Fruit fly (Drosophila melanogaster) Kc167 (cell line): ENCODE results near the gene Gr64d.

Experiments
- Myc ChIP-seq: fragments of >200 bp; optimal IDR thresholded peaks from 2 replicates; lab custom pipeline; 2017; ENCODE audit warnings: missing external identifiers
- Sin3A ChIP-seq: fragments of >200 bp; optimal IDR thresholded peaks from 2 replicates; lab custom pipeline; 2018; ENCODE audit warnings: missing external identifiers
- h ChIP-seq: fragments of >200 bp; optimal IDR thresholded peaks from 3 replicates; lab custom pipeline; 2018; ENCODE audit warnings: missing external identifiers
- insv ChIP-seq: fragments of >200 bp; optimal IDR thresholded peaks from 3 replicates; lab custom pipeline; 2018; ENCODE audit warnings: missing external identifiers
- psq ChIP-seq: fragments of >200 bp; optimal IDR thresholded peaks from 2 replicates; lab custom pipeline; 2017; ENCODE audit warnings: missing external identifiers
- ttk ChIP-seq: sonication (Bioruptor generic); optimal IDR thresholded peaks from 2 replicates; lab custom pipeline; 2017; ENCODE audit warnings: missing external identifiers

Gene Gr64d

DNA sequence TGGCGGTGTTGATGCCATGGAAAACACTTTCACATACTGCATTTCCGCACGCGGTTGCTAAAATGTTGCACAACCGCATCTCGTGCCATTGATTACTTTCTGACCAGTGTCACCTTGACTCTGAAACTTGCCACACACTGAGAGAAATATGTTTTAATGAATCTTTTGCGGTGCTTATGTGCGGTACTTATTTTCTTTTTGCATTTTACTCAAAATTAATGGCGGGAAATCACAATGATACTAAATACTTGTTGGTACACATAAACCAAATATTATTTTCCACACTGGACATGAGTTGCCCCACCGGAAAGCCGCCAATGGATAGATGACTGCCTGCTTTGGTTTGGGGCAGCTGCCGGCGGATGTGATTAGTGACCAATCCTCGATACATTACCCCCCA lies 24.9 kb downstream of the Gr64d start:
- TF ChIP-seq ttk (lab: Kevin White, UChicago) (no peak), insv (lab: Kevin White, UChicago) (no peak), Myc (lab: Kevin White, UChicago) (no peak), h (no peak), psq (lab: Kevin White, UChicago) (no peak), Sin3A (lab: Kevin White, UChicago) (no peak)

- no peak for TF ChIP-seq h
- TF ChIP-seq psq (lab: Kevin White, UChicago): no peak
- TF ChIP-seq insv (lab: Kevin White, UChicago): no peak
- no peak for TF ChIP-seq Sin3A (lab: Kevin White, UChicago)
- TF ChIP-seq Myc (lab: Kevin White, UChicago): no peak
- TF ChIP-seq ttk (lab: Kevin White, UChicago): no peak
Measured at dm6 chr3L:4059293-4059820, 27.5 kb downstream of the Gr64d start, which contains the start of gene Ugt305A1. Gene Ugt305A1, plus strand, starts transcription at chr3L:4059770.

DNA sequence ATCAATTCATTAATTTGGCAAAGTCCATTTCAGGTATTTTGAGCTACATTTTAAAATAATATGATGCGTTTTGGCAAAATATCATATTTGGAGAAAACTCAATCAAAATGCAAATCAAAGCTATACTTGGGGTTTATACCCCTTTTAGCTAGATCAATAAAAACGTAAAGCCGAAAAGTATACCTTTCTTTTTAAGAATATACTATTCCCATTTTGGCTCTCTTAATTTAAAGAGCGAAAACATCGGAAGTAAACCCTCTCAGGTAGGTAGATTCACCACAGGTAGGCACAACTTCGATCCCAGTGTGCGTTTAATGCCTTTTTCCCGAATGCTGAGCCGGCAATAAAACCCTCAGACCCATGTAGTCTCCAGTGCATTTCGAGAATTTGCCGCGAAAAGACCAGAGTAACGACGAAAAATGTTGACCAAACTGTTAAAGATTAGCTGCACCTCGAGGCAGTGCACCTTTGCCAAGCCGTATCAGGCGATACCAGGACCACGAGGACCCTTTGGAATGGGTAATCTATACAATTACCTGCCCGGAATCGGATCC lies 30.1 kb downstream of the Gr64d start, which contains the start of gene dib:
Gene dib (plus strand): TSS at position 372 of the 554 bp plus-strand sequence.
- TF ChIP-seq insv (lab: Kevin White, UChicago) (no peak), h (no peak), psq (lab: Kevin White, UChicago) (no peak), Myc (lab: Kevin White, UChicago) (no peak), Sin3A (lab: Kevin White, UChicago) (no peak), ttk (lab: Kevin White, UChicago) (no peak)

dm6 chr3L:4068368-4068767 lies 36.5 kb downstream of the Gr64d start:
- TF ChIP-seq ttk (lab: Kevin White, UChicago): no peak
- TF ChIP-seq Sin3A (lab: Kevin White, UChicago): no peak
- TF ChIP-seq psq (lab: Kevin White, UChicago): no peak
- TF ChIP-seq h: no peak
- TF ChIP-seq Myc (lab: Kevin White, UChicago): no peak
- no peak for TF ChIP-seq insv (lab: Kevin White, UChicago)

dm6 chr3L:4069069-4069468 lies 37.2 kb downstream of the Gr64d start, which contains the start of gene CG32259:
Gene CG32259, plus strand, starts transcription at chr3L:4069369.
- TF ChIP-seq psq (lab: Kevin White, UChicago): no peak
- no peak for TF ChIP-seq insv (lab: Kevin White, UChicago)
- TF ChIP-seq ttk (lab: Kevin White, UChicago): no peak
- no peak for TF ChIP-seq h
- no peak for TF ChIP-seq Sin3A (lab: Kevin White, UChicago)
- TF ChIP-seq Myc (lab: Kevin White, UChicago): no peak

DNA sequence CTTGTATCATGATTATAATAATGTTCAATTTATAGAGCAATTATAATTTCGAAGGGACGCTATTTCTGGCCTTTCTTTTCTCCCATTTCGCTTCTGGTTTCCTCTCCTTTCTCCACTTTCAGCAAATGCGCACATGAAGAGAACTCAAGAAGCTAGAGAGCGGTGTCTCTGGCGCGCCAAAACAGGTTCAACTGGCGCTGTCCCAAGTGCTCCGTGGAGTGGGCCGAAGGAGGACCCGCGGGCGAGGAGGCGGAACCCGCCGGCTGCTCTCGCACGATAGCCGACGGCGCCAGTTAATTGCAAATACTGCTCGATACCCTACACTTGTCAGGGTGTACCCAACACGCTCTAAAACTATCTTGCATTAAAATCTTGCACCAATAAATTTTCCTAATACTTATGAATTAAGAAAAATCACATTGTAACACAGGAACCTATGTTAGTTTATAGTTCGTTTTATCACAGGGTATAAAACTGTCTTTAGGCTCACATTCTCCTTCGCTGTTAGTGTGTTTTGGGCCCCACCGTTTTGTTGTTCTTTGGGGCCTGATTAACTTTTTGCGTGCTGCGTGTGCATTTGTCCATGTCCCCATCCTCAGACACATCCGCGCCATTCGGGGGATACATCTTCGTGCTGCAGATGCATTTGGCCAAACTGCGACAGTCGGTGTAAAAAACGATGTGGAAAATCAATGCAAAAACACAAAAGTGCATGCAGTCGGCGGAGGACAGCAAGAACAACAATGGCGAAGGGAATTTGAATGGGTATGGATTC lies 38.5 kb downstream of the Gr64d start:
- TF ChIP-seq Sin3A (lab: Kevin White, UChicago): no peak
- TF ChIP-seq Myc (lab: Kevin White, UChicago): no peak
- no peak for TF ChIP-seq insv (lab: Kevin White, UChicago)
- TF ChIP-seq h: no peak
- TF ChIP-seq ttk (lab: Kevin White, UChicago): no peak
- TF ChIP-seq psq (lab: Kevin White, UChicago): no peak

DNA sequence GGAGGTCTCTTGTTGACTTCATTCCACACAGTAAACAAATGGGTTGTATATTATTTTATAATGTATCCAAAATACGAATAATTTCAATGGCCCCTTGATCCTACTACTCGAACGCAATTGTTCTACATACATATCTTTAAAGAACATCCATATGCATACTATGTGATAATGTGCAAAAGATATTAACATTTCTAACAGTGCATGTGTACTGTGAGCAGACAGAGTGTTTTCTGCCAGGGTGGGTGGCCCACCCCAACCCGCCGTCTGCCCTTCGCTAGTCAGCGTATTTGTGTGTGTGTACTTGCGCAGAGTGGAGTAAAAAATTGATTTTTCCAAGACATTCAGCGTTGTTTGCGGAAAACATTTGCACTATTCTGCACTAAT lies 39.1 kb downstream of the Gr64d start:
- TF ChIP-seq h (no peak), Sin3A (lab: Kevin White, UChicago) (no peak), psq (lab: Kevin White, UChicago) (no peak)

DNA sequence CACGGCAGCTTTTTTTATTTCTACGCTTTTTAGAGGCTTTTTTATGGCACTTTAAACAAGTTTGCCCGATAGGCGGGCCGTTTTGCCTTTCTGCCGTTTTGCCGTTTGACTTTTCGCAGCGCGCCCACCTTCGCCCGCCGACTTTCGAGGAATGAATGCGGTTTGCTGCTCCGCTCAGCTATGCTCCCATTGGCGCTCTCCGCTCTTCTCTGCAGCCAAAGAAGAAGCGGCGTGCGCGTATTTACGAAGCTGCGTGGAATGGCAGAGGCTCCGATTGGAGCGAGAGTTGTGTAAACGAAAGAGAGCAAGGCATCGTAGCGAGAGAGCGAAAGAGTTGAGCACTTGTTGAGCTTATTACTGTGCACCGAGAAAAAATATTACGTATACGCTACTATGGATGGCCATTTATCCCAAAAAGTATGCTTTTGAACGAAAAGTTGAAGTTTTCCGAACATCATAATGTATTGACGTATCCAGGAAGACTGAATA lies 39.7 kb downstream of the Gr64d start, which contains the start of gene wit:
Gene wit (minus strand): TSS at position 157 of the 489 bp plus-strand sequence.
- TF ChIP-seq Myc (lab: Kevin White, UChicago) (no peak), h (no peak), psq (lab: Kevin White, UChicago) (no peak), insv (lab: Kevin White, UChicago) (no peak), Sin3A (lab: Kevin White, UChicago) (no peak), ttk (lab: Kevin White, UChicago) (no peak)

DNA sequence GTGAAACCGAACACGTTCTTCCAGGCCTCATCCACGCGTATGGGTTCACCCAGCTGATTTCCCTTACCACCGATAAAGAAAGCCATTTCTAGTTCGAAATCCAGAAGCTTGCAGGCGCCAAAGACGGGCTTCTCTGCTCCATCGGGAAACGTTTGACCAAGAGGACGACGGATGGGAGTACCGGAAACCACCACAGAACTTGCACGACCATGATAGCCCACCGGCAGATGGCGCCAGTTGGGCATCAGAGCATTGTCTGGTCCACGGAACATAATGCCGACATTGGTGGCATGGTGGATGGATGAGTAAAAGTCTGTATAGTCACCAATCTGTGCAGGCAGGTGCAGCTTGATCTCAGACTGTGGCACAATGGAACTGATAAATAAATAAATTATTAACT lies 40.9 kb downstream of the Gr64d start:
- TF ChIP-seq ttk (lab: Kevin White, UChicago) (no peak), Sin3A (lab: Kevin White, UChicago) (no peak)

- TF ChIP-seq h (no peak), Myc (lab: Kevin White, UChicago) (no peak), ttk (lab: Kevin White, UChicago) (no peak), insv (lab: Kevin White, UChicago) (no peak), psq (lab: Kevin White, UChicago) (no peak), Sin3A (lab: Kevin White, UChicago) (no peak)
Measured at dm6 chr3L:4073755-4074154, 41.9 kb downstream of the Gr64d start, which contains the start of gene Faa. Gene Faa, minus strand, starts transcription at chr3L:4073954.

- no peak for TF ChIP-seq psq (lab: Kevin White, UChicago)
Measured at dm6 chr3L:4076907-4077306, 45.0 kb downstream of the Gr64d start.

- TF ChIP-seq ttk (lab: Kevin White, UChicago): no peak
- TF ChIP-seq Myc (lab: Kevin White, UChicago): no peak
- no peak for TF ChIP-seq psq (lab: Kevin White, UChicago)
- no peak for TF ChIP-seq Sin3A (lab: Kevin White, UChicago)
- TF ChIP-seq insv (lab: Kevin White, UChicago): no peak
- TF ChIP-seq h: no peak
Measured at dm6 chr3L:4080278-4080677, 48.4 kb downstream of the Gr64d start.
